Fruit fly (Drosophila melanogaster): Measurements from ENCODE around the gene Sol1.
A peak's percentile ranks its signal among the peaks of the same experiment; 100 is the strongest.

Gene Sol1

DNA sequence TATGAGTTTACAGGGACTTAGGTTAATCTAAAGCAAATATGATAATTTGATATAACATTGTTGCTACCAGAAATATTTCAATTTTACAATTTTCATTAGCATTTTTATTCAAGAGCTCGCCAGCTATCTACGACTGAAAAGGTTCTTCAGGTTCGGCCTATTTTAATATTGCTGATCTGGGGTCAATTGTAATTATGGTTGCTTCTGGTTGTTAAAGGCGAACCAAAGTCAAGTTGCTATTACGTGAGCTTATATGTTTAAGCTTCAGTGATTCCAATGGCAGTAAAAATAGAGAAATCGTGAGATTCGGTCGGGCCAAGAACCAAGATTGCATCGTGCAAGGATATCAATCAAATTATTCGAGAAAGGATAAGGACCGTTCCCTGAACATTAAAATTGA is 49.9 kb downstream of the Sol1 start, which contains the start of gene Desat2:
Gene Desat2 (plus strand): TSS at position 301 of the 400 bp plus-strand sequence.
- TF ChIP-seq sage (GFP tag; optimal IDR thresholded peaks at IDR 0.05) (no peak), psq (GFP tag; optimal IDR thresholded peaks at IDR 0.05) (no peak), Jra (GFP tag; optimal IDR thresholded peaks at IDR 0.05) (no peak), N (GFP tag; optimal IDR thresholded peaks at IDR 0.05) (no peak), OdsH (GFP tag; optimal IDR thresholded peaks at IDR 0.05) (no peak), woc (GFP tag; optimal IDR thresholded peaks at IDR 0.05) (no peak), CG32264 (GFP tag; optimal IDR thresholded peaks at IDR 0.05) (no peak)

DNA sequence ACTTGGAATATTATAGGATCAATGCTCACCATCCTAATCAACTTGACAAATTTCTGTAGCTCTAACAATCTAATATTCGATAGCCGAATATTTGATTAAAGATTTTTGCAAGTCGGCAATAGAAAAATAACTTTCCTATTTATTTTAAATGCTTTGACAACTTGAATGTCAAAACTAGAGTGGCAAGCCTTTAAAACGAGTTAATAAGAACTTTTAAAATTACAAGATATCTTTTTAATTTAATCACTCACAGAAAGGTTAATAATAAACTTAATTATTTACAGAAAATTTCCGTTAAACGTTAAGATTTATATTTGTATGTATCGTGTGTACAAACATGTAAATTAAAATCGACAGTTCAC is 53.0 kb downstream of the Sol1 start, which contains the start of the genes CG17207 and CG46427:
Gene CG17207 (minus strand): TSS at position 101 of the 362 bp plus-strand sequence.
Gene CG46427 (minus strand): TSS at position 101 of the 362 bp plus-strand sequence.
- TF ChIP-seq Sp1 (GFP tag; optimal IDR thresholded peaks at IDR 0.05): no peak
- TF ChIP-seq Dfd (GFP tag; optimal IDR thresholded peaks at IDR 0.05): no peak
- TF ChIP-seq GATAd (GFP tag; optimal IDR thresholded peaks at IDR 0.05): no peak
- no peak for TF ChIP-seq pan (optimal IDR thresholded peaks at IDR 0.05)
- no peak for TF ChIP-seq Dif (GFP tag; optimal IDR thresholded peaks at IDR 0.05; ENCODE audit: partially characterized antibody)
- no peak for TF ChIP-seq br (GFP tag; optimal IDR thresholded peaks at IDR 0.05)
- TF ChIP-seq OdsH (GFP tag; optimal IDR thresholded peaks at IDR 0.05): no peak
- TF ChIP-seq psq (GFP tag; optimal IDR thresholded peaks at IDR 0.05): no peak
- no peak for TF ChIP-seq fru (GFP tag; optimal IDR thresholded peaks at IDR 0.05)
- TF ChIP-seq Hr83 (GFP tag; optimal IDR thresholded peaks at IDR 0.05; ENCODE audit: poor library complexity, severe bottlenecking): no peak
- no peak for TF ChIP-seq Jra (GFP tag; optimal IDR thresholded peaks at IDR 0.05)

DNA sequence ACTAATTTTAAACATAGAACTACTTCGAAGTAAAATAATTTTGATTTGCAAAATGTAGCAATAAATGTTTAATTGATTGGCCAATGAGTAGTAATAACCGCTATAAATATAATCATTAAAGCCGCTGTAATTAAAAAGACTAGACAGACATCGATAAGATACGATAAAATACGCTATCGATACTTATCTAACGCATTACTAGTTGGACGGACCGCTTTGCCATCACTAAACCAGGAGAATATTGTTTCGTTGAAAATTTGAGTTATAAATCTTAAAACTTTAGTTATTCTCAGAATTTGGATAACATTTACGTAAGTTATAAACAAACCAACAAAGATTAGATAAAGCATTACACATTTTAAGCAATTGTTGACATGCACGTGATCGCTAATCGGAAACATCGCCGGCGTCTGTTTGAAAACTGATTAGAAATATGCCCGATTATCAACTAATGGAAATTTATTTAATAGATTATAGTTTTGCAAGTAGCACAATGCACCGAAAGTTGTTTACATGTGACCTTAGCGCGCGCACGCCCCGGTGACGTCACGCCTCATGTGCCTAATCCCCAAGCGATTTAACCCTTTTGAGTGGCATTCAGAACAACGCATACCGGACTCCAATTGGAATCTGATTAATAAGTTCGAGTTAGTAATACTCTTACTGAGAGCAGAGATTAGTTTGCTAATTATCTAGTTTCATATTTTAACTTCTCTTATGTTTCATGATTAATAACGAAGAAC is 53.5 kb downstream of the Sol1 start, which contains the start of gene Desat1:
Gene Desat1 (plus strand): TSS at position 200 of the 743 bp plus-strand sequence.
- TF ChIP-seq lola (GFP tag; optimal IDR thresholded peaks at IDR 0.05): no peak
- peak; percentile 34 for TF ChIP-seq Jra (GFP tag; optimal IDR thresholded peaks at IDR 0.05)
- no peak for TF ChIP-seq Vsx2 (GFP tag; optimal IDR thresholded peaks at IDR 0.05; ENCODE audit: partially characterized antibody)
- TF ChIP-seq Mio (GFP tag; optimal IDR thresholded peaks at IDR 0.05): no peak
- TF ChIP-seq HLH106 (tag; optimal IDR thresholded peaks at IDR 0.05): no peak
- TF ChIP-seq tai (GFP tag; optimal IDR thresholded peaks at IDR 0.05): no peak
- no peak for TF ChIP-seq sv (GFP tag; optimal IDR thresholded peaks at IDR 0.05)
- no peak for TF ChIP-seq Abd-B (GFP tag; optimal IDR thresholded peaks at IDR 0.05)
- no peak for TF ChIP-seq Hr83 (GFP tag; optimal IDR thresholded peaks at IDR 0.05; ENCODE audit: poor library complexity, severe bottlenecking)
- TF ChIP-seq pan (optimal IDR thresholded peaks at IDR 0.05): no peak
- TF ChIP-seq jim (GFP tag; optimal IDR thresholded peaks at IDR 0.05): no peak
- no peak for TF ChIP-seq fru (GFP tag; optimal IDR thresholded peaks at IDR 0.05)
- TF ChIP-seq usp (GFP tag; optimal IDR thresholded peaks at IDR 0.05): no peak
- no peak for TF ChIP-seq Dif (GFP tag; optimal IDR thresholded peaks at IDR 0.05; ENCODE audit: partially characterized antibody)
- TF ChIP-seq Rel (GFP tag; optimal IDR thresholded peaks at IDR 0.05): no peak
- TF ChIP-seq Rel (tag; optimal IDR thresholded peaks at IDR 0.05): no peak
- no peak for TF ChIP-seq sage (GFP tag; optimal IDR thresholded peaks at IDR 0.05)
- no peak for TF ChIP-seq Hnf4 (GFP tag; optimal IDR thresholded peaks at IDR 0.05)
- TF ChIP-seq h (GFP tag; optimal IDR thresholded peaks at IDR 0.05): no peak
- peak; percentile 32 for TF ChIP-seq woc (GFP tag; optimal IDR thresholded peaks at IDR 0.05)
- no peak for TF ChIP-seq Myc (optimal IDR thresholded peaks at IDR 0.05)
- TF ChIP-seq dl (GFP tag; optimal IDR thresholded peaks at IDR 0.05; ENCODE audit: insufficient read depth in 1 of 2, partially characterized antibody in 2 of 2): no peak
- peak; percentile 34 for TF ChIP-seq dsf (GFP tag; optimal IDR thresholded peaks at IDR 0.05; ENCODE audit: borderline replicate concordance)

DNA sequence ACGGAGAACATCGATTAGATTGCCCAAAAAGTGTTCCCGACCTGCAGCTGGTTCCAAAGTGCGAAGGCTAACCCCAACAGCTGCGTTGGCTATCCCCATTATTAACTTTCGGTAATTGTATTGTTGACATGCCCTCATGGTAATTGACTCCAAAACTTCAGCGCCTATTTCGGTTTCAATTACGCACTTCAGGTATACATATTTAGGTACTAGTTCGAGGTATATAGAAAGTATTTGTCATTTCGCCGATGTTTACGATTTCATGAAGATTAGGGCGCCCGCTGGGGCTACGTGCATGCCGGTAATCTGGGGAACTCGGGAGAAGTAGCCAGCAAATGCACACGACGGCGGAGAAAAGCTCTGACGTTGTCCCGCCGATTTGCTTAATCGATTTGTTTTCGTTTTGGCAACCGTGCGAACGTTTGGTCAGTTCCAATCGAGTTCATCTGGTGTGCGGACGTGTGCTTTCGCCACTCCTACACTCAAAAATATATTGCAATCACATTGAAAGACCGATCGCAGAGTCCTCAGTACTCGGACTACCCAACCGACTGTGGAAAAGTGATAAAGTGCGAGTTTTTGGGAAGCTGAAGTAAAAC is 55.1 kb downstream of the Sol1 start:
- TF ChIP-seq Dfd (GFP tag; optimal IDR thresholded peaks at IDR 0.05) (no peak), CrebA (GFP tag; optimal IDR thresholded peaks at IDR 0.05; ENCODE audit: borderline replicate concordance) (no peak), woc (GFP tag; optimal IDR thresholded peaks at IDR 0.05) (peak; percentile 19), Abd-B (GFP tag; optimal IDR thresholded peaks at IDR 0.05) (no peak), rgr (GFP tag; optimal IDR thresholded peaks at IDR 0.05) (peak; percentile 60), psq (GFP tag; optimal IDR thresholded peaks at IDR 0.05) (no peak), HLH106 (tag; optimal IDR thresholded peaks at IDR 0.05) (no peak), pan (optimal IDR thresholded peaks at IDR 0.05) (no peak), br (GFP tag; optimal IDR thresholded peaks at IDR 0.05) (no peak), h (GFP tag; optimal IDR thresholded peaks at IDR 0.05) (peak; percentile 63), Hnf4 (GFP tag; optimal IDR thresholded peaks at IDR 0.05) (peak; percentile 1), sv (GFP tag; optimal IDR thresholded peaks at IDR 0.05) (no peak), jim (GFP tag; optimal IDR thresholded peaks at IDR 0.05) (no peak), Mio (GFP tag; optimal IDR thresholded peaks at IDR 0.05) (no peak), Vsx2 (GFP tag; optimal IDR thresholded peaks at IDR 0.05; ENCODE audit: partially characterized antibody) (no peak), dmrt93B (GFP tag; optimal IDR thresholded peaks at IDR 0.05) (no peak), N (GFP tag; optimal IDR thresholded peaks at IDR 0.05) (no peak), usp (GFP tag; optimal IDR thresholded peaks at IDR 0.05) (no peak), tai (GFP tag; optimal IDR thresholded peaks at IDR 0.05) (no peak), dsf (GFP tag; optimal IDR thresholded peaks at IDR 0.05; ENCODE audit: borderline replicate concordance) (no peak), Hr78 (GFP tag; optimal IDR thresholded peaks at IDR 0.05) (no peak), Sp1 (GFP tag; optimal IDR thresholded peaks at IDR 0.05) (peak; percentile 31), Jra (GFP tag; optimal IDR thresholded peaks at IDR 0.05) (no peak), Dif (GFP tag; optimal IDR thresholded peaks at IDR 0.05; ENCODE audit: partially characterized antibody) (peak; percentile 11), CG9705 (GFP tag; optimal IDR thresholded peaks at IDR 0.05) (no peak), foxo (GFP tag; optimal IDR thresholded peaks at IDR 0.05) (peak in 1 of 2 experiments; percentile 16), CG32264 (GFP tag; optimal IDR thresholded peaks at IDR 0.05) (no peak), Myc (optimal IDR thresholded peaks at IDR 0.05) (no peak), Hr83 (GFP tag; optimal IDR thresholded peaks at IDR 0.05; ENCODE audit: poor library complexity, severe bottlenecking) (peak; percentile 55), sage (GFP tag; optimal IDR thresholded peaks at IDR 0.05) (no peak)
